Worm (Caenorhabditis elegans): Measurements from ENCODE around the gene H43E16.1.

DNA sequence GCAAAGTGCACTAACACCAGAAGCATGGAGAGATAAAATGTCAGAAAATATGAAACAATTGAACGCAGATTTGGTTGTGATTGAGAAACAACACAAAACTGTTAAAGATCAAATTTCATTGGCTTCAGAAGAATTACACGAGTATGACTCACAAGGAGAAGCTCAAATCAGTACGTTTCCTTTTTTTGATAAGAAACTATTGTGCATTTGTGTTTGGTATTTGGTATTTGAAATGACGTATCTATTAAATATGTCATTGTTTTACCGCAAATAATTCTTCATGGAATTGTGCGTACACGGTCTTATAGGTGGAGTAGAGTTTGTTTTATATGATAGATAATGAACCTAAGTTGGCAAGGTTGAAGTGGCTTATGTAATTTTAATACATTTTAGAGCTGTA is 7.4 kb downstream of the H43E16.1 start:
- no peak for TF ChIP-seq ztf-11 (tag; optimal IDR thresholded peaks at IDR 0.05)
- TF ChIP-seq fos-1 (tag; optimal IDR thresholded peaks at IDR 0.05): no peak
- TF ChIP-seq ceh-82 (tag; optimal IDR thresholded peaks at IDR 0.05): no peak
- no peak for TF ChIP-seq ama-1 (optimal IDR thresholded peaks at IDR 0.05)

Data from whole organism, L1 larva.